Worm (Caenorhabditis elegans) whole organism, early embryonic: ENCODE measurements around the gene din-1.

Experiments used
- B0310.2 ChIP-seq: sonication (generic microtip); optimal IDR thresholded peaks from 2 replicates; lab custom pipeline; 2016; ENCODE audit warnings: mild to moderate bottlenecking, missing genetic modification characterization, missing compliant biosample characterization
- F13C5.2 ChIP-seq: sonication (generic microtip); optimal IDR thresholded peaks from 2 replicates; lab custom pipeline; 2017; ENCODE audit warnings: mild to moderate bottlenecking, missing genetic modification characterization, inconsistent platforms, missing compliant biosample characterization
- aly-1 ChIP-seq: sonication (generic microtip); optimal IDR thresholded peaks from 2 replicates; lab custom pipeline; 2016; ENCODE audit warnings: missing genetic modification characterization, missing compliant biosample characterization
- ama-1 ChIP-seq: fragments of 150-350 bp; optimal IDR thresholded peaks from 2 replicates; lab custom pipeline; 2014
- ceh-13 ChIP-seq: fragments of 200-800 bp; sonication (Bioruptor generic); optimal IDR thresholded peaks from 2 replicates; lab custom pipeline; 2018; ENCODE audit warnings: mild to moderate bottlenecking, missing genetic modification characterization, missing compliant biosample characterization
- ceh-36 ChIP-seq: sonication (generic microtip); optimal IDR thresholded peaks from 2 replicates; lab custom pipeline; 2016; ENCODE audit warnings: missing genetic modification characterization, inconsistent platforms, missing compliant biosample characterization
- ets-7 ChIP-seq: sonication (generic microtip); optimal IDR thresholded peaks from 2 replicates; lab custom pipeline; 2016; ENCODE audit warnings: missing genotype, missing genetic modification characterization, missing compliant biosample characterization
- flt-1 ChIP-seq: fragments of 200-800 bp; sonication (Bioruptor generic); IDR thresholded peaks from 2 replicates; pipeline ENCODE4 v1.3.6; 2022; ENCODE audit warnings: missing genetic modification characterization, missing compliant biosample characterization
- hmbx-1 ChIP-seq: sonication (generic microtip); optimal IDR thresholded peaks from 2 replicates; lab custom pipeline; 2016; ENCODE audit warnings: mild to moderate bottlenecking, missing genetic modification characterization, missing compliant biosample characterization
- hmg-4 ChIP-seq: fragments of 200-800 bp; sonication (Bioruptor generic); optimal IDR thresholded peaks from 2 replicates; lab custom pipeline; 2018; ENCODE audit warnings: mild to moderate bottlenecking, missing genetic modification characterization, missing compliant biosample characterization
- hnd-1 ChIP-seq: sonication (generic microtip); optimal IDR thresholded peaks from 2 replicates; lab custom pipeline; 2016; ENCODE audit warnings: missing genetic modification characterization, missing compliant biosample characterization
- pes-1 ChIP-seq: fragments of 200-800 bp; sonication (Bioruptor generic); IDR thresholded peaks from 2 replicates; pipeline ENCODE4 v1.3.6; 2022; ENCODE audit warnings: missing genetic modification reagents, missing genetic modification characterization, missing compliant biosample characterization
- scrt-1 ChIP-seq: fragments of 200-800 bp; sonication (Bioruptor generic); IDR thresholded peaks from 2 replicates; pipeline ENCODE4 v1.3.6; 2022; ENCODE audit warnings: missing genetic modification characterization, missing compliant biosample characterization
- sea-1 ChIP-seq: fragments of 200-800 bp; sonication (Bioruptor generic); conservative IDR thresholded peaks from 2 replicates; pipeline ENCODE4 v1.3.6; 2022; ENCODE audit warnings: missing genetic modification characterization, missing compliant biosample characterization
- tbx-11 ChIP-seq: fragments of 200-800 bp; sonication (Bioruptor generic); IDR thresholded peaks from 2 replicates; pipeline ENCODE4 v1.3.6; 2022; ENCODE audit warnings: missing genetic modification characterization, missing compliant biosample characterization
- tbx-37 ChIP-seq: fragments of 200-800 bp; sonication (Bioruptor generic); conservative IDR thresholded peaks from 2 replicates; pipeline ENCODE4 v1.3.6; 2022; ENCODE audit warnings: missing genetic modification reagents, missing genetic modification characterization, missing compliant biosample characterization
- tra-4 ChIP-seq: sonication (generic microtip); optimal IDR thresholded peaks from 2 replicates; lab custom pipeline; 2017; ENCODE audit warnings: missing genetic modification characterization, missing compliant biosample characterization

Gene din-1

DNA sequence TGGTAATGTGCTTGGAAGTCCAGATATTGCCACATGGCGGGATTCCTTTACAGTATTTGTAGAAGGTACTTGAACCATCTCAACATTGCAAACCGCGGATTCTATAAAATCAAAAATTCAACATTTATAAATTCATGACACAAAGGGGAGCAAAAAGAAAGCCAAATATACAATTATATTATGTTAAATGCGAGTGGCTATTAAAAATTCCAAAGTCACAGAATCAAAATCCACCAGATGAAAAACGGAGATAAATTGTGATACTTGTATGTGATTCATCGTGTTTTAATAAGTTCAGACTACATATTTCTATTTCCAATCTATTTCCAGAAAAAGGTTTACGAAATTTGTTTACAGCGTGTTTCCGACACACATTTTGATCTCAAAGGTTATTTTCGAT is at the start of gene din-1:
TSS of gene din-1 (minus strand) at position 101 of the 400 bp plus-strand sequence.
- TF ChIP-seq ceh-36 (tag; lab: Kevin White, UChicago) (no peak), tra-4 (no peak)

DNA sequence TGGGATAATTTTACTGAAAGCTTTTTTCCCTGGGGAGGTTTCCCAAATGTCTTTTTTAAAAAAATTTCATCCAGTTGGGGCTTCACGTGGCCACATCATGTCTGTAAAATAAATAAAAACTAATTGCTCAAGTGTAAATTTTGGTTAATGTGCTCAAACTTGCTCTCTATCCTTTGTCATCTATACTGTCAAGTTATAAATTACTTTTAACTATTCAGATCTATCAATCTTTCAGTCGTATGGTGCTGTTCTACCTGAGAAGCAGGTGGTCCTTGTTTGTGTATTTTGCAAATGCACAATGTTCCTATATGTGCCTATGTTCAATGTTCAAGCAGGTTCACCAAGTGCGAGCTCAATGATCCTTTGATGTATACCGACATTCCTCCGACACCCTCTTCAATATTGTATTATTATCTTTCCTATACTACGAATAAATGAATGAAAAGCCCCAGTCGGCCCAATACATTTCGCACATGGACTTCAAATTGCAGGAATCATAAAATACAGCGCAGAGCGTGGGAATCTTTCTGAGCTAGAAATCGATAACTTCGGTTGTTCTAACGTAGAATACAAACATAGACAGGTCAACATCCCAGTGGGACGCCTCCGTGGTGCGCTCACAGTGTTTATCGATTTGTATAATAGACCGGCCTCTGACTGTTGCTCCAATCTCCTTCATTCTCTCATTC is 47.9 kb upstream of the din-1 start, which contains the start of the genes sfxn-1.4 and C47D12.4:
TSS of gene sfxn-1.4 (minus strand) at position 101 of the 689 bp plus-strand sequence.
TSS of gene C47D12.4 (plus strand) at position 639 of the 689 bp plus-strand sequence.
- TF ChIP-seq tbx-11 (no peak), hnd-1 (no peak), tbx-37 (GFP tag; lab: Robert Waterston, UW) (no peak), scrt-1 (GFP tag; lab: Robert Waterston, UW) (no peak), F13C5.2 (no peak), tra-4 (no peak), sea-1 (GFP tag; lab: Robert Waterston, UW) (no peak), pes-1 (GFP tag; lab: Robert Waterston, UW) (no peak), aly-1 (tag; lab: Kevin White, UChicago) (no peak), hmg-4 (GFP tag; lab: Kevin White, UChicago) (no peak), hmbx-1 (no peak), ceh-13 (no peak), B0310.2 (tag; lab: Kevin White, UChicago) (no peak), ceh-36 (tag; lab: Kevin White, UChicago) (no peak), ets-7 (no peak), flt-1 (no peak), ama-1 (lab: Kevin White, UChicago) (no peak)

DNA sequence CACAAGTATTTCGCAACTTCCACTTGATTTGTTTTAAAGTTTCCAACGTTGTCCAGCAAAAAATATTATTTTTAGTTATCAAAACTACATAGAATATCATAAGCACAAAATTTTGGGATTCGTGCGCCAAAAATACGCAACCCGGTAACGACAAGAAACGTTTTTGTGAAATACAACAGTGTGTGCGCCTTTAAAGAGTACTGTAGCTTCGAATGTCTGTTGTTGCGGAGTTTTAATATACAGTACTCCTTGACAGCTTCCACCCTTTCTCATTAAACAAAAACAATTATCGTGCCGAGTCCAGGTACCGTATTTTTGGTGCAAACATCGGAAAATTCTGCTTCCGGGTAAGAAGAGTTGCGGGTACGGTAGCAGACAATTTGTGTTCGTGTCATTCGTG is 46.8 kb upstream of the din-1 start:
- TF ChIP-seq F13C5.2 (no peak), flt-1 (no peak), scrt-1 (GFP tag; lab: Robert Waterston, UW) (no peak), hmbx-1 (no peak), sea-1 (GFP tag; lab: Robert Waterston, UW) (no peak), hmg-4 (GFP tag; lab: Kevin White, UChicago) (no peak), ceh-36 (tag; lab: Kevin White, UChicago) (no peak), tra-4 (no peak), ama-1 (lab: Kevin White, UChicago) (no peak), pes-1 (GFP tag; lab: Robert Waterston, UW) (no peak), aly-1 (tag; lab: Kevin White, UChicago) (no peak), ets-7 (no peak), ceh-13 (no peak), hnd-1 (no peak), tbx-37 (GFP tag; lab: Robert Waterston, UW) (no peak), tbx-11 (no peak), B0310.2 (tag; lab: Kevin White, UChicago) (no peak)

DNA sequence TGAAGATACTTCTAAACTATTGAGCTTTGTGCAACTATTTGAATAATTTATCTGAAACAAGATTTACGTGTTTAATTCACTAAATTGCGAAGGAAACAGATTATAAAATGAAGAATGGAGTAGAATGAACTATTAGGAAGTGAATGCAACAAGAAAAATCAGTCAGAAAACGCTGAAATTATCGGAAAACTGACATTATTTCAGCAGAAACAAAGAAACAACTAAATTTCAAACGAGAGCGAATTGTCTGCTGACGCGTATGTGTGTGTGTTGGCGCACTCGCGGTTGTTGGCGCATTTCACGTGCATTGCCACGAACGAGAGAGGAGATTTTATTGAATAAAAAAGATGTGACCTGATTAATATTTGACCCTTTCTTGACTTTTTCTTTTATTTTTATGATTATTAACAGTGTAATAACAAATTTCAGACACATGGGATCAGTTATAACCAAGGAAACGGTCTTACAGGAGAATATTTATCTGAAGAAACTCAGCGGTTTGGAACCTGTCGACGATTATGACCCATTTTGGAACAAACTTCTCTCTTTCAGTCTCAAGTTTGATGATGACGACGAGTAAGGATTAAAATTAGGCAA is 42.6 kb upstream of the din-1 start, which contains the start of the genes trr-1 and C47D12.2:
TSS of gene trr-1 (minus strand) at position 51 of the 597 bp plus-strand sequence.
TSS of gene C47D12.2 (plus strand) at position 430 of the 597 bp plus-strand sequence.
- TF ChIP-seq hmbx-1 (no peak), F13C5.2 (peak; percentile 39), hnd-1 (no peak), flt-1 (0 out of 2 replicates have a peak, but pooled peaks have one; percentile 48), sea-1 (GFP tag; lab: Robert Waterston, UW) (no peak), hmg-4 (GFP tag; lab: Kevin White, UChicago) (no peak), tra-4 (no peak), B0310.2 (tag; lab: Kevin White, UChicago) (no peak), pes-1 (GFP tag; lab: Robert Waterston, UW) (no peak), ets-7 (no peak)

DNA sequence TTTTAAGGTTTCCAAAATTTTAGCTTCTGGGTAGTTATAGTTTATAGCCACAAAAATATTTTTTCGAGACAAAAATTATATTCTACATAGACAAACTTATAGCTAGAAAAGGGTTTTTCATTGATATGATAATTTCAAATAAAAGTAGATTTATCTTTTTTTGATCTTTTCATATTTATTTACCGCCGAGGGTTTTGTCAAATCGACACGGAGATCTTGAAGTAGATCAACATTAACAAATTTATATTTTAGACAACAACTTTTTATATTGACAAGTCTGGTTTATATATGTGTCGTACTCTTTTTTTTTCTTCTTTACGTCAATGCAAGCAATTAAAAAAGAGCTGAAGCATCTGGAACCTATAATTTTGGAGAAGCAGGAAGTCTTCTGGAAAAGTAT is 25.4 kb upstream of the din-1 start:
- TF ChIP-seq ama-1 (lab: Kevin White, UChicago) (no peak), F13C5.2 (no peak), hnd-1 (no peak), tbx-37 (GFP tag; lab: Robert Waterston, UW) (no peak), ceh-36 (tag; lab: Kevin White, UChicago) (no peak), hmg-4 (GFP tag; lab: Kevin White, UChicago) (no peak), ets-7 (no peak), pes-1 (GFP tag; lab: Robert Waterston, UW) (no peak), scrt-1 (GFP tag; lab: Robert Waterston, UW) (no peak), aly-1 (tag; lab: Kevin White, UChicago) (no peak)

DNA sequence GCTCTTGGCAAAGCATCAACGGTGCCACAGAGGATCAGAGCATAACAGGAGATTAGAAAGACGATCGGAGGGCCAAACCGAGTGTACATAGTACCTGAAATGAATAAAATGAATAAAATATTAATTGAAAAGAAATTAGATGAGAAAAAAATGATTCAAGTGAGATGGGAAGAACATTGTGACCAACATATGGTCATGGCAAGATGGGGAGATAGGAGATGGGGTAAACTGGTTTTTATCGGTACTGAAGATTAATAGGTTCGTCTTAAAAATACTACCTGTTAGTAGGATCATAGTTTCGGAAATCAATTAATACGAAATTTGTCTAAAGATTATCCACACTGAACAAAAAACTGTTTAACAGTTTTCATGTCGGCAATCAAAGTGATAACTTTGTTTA is 23.7 kb upstream of the din-1 start, which contains the start of gene nep-1:
TSS of gene nep-1 (minus strand) at position 101 of the 400 bp plus-strand sequence.
- TF ChIP-seq ceh-13 (no peak), ama-1 (lab: Kevin White, UChicago) (no peak)

DNA sequence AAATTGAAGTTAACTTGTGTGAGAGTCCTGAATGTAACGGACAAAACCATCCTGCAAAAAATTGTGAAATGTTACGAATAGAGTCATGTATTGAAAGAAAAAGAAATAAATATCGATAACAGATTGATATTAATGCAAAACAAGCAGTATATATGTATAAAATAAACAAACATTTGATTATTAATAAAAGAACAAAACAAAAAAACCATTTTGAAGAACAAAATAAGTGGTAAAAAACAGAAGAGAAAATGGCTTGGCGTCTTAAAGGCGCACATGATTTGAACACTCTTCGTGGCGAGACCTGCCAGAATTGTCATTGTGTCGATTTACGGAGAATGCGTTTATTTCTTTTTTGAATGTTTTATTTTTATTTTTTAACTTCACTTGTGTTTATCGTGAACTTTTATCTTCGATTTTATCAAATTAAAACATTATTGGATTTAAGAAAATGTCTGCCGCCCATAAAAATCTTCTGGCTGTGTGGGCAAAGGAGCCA is 19.3 kb upstream of the din-1 start, which contains the start of the genes rad-23 and rpn-12:
TSS of gene rad-23 (minus strand) at position 51 of the 496 bp plus-strand sequence.
TSS of gene rpn-12 (plus strand) at position 446 of the 496 bp plus-strand sequence.
- no peak for TF ChIP-seq pes-1 (GFP tag; lab: Robert Waterston, UW)
- TF ChIP-seq tra-4: no peak
- no peak for TF ChIP-seq scrt-1 (GFP tag; lab: Robert Waterston, UW)
- no peak for TF ChIP-seq tbx-37 (GFP tag; lab: Robert Waterston, UW)
- no peak for TF ChIP-seq sea-1 (GFP tag; lab: Robert Waterston, UW)
- TF ChIP-seq ceh-13: no peak
- TF ChIP-seq tbx-11: no peak
- TF ChIP-seq hnd-1: no peak
- TF ChIP-seq hmg-4 (GFP tag; lab: Kevin White, UChicago): no peak
- TF ChIP-seq ama-1 (lab: Kevin White, UChicago): no peak
- TF ChIP-seq aly-1 (tag; lab: Kevin White, UChicago): no peak
- no peak for TF ChIP-seq ets-7
- TF ChIP-seq B0310.2 (tag; lab: Kevin White, UChicago): no peak
- TF ChIP-seq flt-1: no peak
- TF ChIP-seq F13C5.2: no peak
- no peak for TF ChIP-seq hmbx-1
